Worm (Caenorhabditis elegans) whole organism, L1 larva: ENCODE data around the gene spp-1.

Source experiments
- egl-27 ChIP-seq, 2 experiments: fragments of 150-350 bp in 1 of 2; sonication (generic microtip); optimal IDR thresholded peaks; 3 replicates each; lab custom pipeline; 2017 to 2018; ENCODE audit warnings: missing biosample characterization in 2 of 2, missing genetic modification characterization in 2 of 2, missing genetic modification reagents in 2 of 2
- irx-1 ChIP-seq: sonication (generic microtip); optimal IDR thresholded peaks from 2 replicates; lab custom pipeline; 2016; ENCODE audit warnings: missing genetic modification characterization, missing compliant biosample characterization
- lin-15B ChIP-seq: fragments of 150-350 bp; sonication (generic microtip); optimal IDR thresholded peaks from 3 replicates; lab custom pipeline; 2014; ENCODE audit warnings: missing biosample characterization, missing genetic modification characterization
- lin-35 ChIP-seq, 2 experiments: fragments of 150-350 bp; optimal IDR thresholded peaks; 2 replicates each; lab custom pipeline; 2014; ENCODE audit warnings: missing biosample characterization in 2 of 2, missing genetic modification characterization in 2 of 2, missing genetic modification reagents in 2 of 2
- lsy-2 ChIP-seq, 2 experiments: fragments of 150-350 bp; optimal IDR thresholded peaks; 2 replicates each; lab custom pipeline; 2014; ENCODE audit warnings: missing biosample characterization in 2 of 2, missing genetic modification characterization in 2 of 2
- mef-2 ChIP-seq: fragments of 150-350 bp; optimal IDR thresholded peaks from 2 replicates; lab custom pipeline; 2014; ENCODE audit warnings: missing biosample characterization, missing genetic modification characterization
- nhr-237 ChIP-seq: fragments of 150-350 bp; optimal IDR thresholded peaks from 2 replicates; lab custom pipeline; 2014; ENCODE audit warnings: missing biosample characterization, missing genetic modification characterization
- unc-130 ChIP-seq: fragments of 150-350 bp; optimal IDR thresholded peaks from 2 replicates; lab custom pipeline; 2017; ENCODE audit warnings: missing biosample characterization, missing genetic modification characterization, inconsistent platforms

DNA sequence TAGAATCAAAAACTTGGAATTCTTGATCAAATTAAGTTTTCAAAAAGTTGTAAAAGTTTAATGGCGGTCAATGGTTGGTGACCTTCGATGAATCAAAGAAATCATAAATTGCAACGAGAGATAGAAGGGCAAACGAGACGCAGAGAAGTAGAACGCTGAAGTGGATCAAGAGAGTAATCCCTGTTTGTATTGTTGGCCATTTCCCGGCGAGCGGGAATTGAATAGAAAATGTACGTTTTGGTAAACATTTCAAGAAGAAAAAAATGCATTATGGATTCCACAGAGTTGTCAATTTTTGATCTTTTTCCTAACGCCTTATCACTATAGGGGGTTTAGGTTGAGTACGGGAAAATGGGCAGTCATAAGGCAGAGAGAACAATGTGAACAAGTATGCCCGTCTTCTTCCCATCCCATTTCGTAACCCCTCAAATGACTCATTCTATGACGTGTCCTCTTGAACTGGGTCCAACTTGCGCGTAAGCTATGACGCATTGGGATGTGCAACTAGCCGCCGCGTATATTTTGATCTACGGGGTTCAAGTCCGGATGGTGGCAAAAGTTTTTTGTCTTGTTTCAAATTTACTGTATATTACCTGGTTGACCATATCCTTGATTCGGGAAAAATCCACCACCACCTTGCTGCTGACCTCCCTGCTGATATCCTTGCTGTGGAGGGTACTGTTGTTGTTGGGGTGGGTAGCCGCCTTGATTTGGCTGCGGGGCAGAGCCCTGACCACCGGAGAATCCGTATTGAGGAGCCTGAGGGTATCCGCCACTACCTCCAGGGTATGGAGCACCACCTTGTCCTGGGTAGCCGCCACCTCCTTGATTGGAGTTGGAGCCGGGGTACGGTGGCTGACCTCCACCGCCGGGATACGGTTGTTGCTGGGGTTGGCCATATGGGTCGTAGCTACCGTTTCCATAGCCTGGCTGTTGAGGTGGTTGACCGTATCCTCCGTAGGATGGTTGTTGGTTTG lies 26.6 kb downstream of the spp-1 start:
- peak in 1 of 2 experiments; percentile 1 for TF ChIP-seq lsy-2 (tag; optimal IDR thresholded peaks at IDR 0.05; lab: Kevin White, UChicago)
- TF ChIP-seq lin-35 (GFP tag; optimal IDR thresholded peaks at IDR 0.05; lab: Kevin White, UChicago), result no peak
- peak in 1 of 2 experiments; percentile 35 for TF ChIP-seq egl-27 (tag; optimal IDR thresholded peaks at IDR 0.05; lab: Kevin White, UChicago)
- no peak for TF ChIP-seq mef-2 (tag; lab: Kevin White, UChicago)
- no peak for TF ChIP-seq unc-130 (tag; lab: Kevin White, UChicago)
- no peak for TF ChIP-seq irx-1 (tag; lab: Kevin White, UChicago)
- no peak for TF ChIP-seq lin-15B (tag; lab: Kevin White, UChicago)
- TF ChIP-seq nhr-237, result no peak
